Fruit fly (Drosophila melanogaster) whole organism, embryonic: ENCODE measurements around the gene AIMP2.
A peak's percentile ranks its signal among the peaks of the same experiment; 100 is the strongest.

ENCODE experiments used
- ATbp ChIP-seq: fragments of 200-800 bp; sonication (Bioruptor generic); optimal IDR thresholded peaks from 2 replicates; lab custom pipeline; 2017; ENCODE audit warnings: missing biosample characterization, mild to moderate bottlenecking, missing genetic modification characterization, missing genetic modification reagents
- Ada2b ChIP-seq: fragments of 200-800 bp; sonication (Bioruptor generic); IDR thresholded peaks from 2 replicates; pipeline ENCODE4 v1.3.6; 2022; ENCODE audit warnings: missing biosample characterization, missing genetic modification characterization
- Antp ChIP-seq: fragments of 200-800 bp; sonication (Bioruptor generic); optimal IDR thresholded peaks from 3 replicates; lab custom pipeline; 2016; ENCODE audit warnings: missing biosample characterization, missing genetic modification characterization
- Atf6 ChIP-seq: fragments of 200-800 bp; sonication (Bioruptor generic); IDR thresholded peaks from 2 replicates; pipeline ENCODE4 v1.3.6; 2022; ENCODE audit warnings: missing biosample characterization, missing genetic modification characterization
- CG11093 ChIP-seq: fragments of 200-800 bp; sonication (Bioruptor generic); IDR thresholded peaks from 3 replicates; pipeline ENCODE4 v1.3.6; 2022; ENCODE audit warnings: missing biosample characterization, missing genetic modification characterization
- CG11696 ChIP-seq: fragments of 200-800 bp; sonication (Bioruptor generic); IDR thresholded peaks from 2 replicates; pipeline ENCODE4 v1.3.6; 2022; ENCODE audit warnings: missing biosample characterization, missing genetic modification characterization
- CG12219 ChIP-seq: fragments of 200-800 bp; sonication (Bioruptor generic); optimal IDR thresholded peaks from 3 replicates; lab custom pipeline; 2018; ENCODE audit warnings: missing biosample characterization, mild to moderate bottlenecking, missing genetic modification characterization
- CG12659 ChIP-seq: fragments of 200-800 bp; sonication (Bioruptor generic); optimal IDR thresholded peaks from 3 replicates; lab custom pipeline; 2017; ENCODE audit warnings: mild to moderate bottlenecking, missing biosample characterization, missing genetic modification reagents, missing genetic modification characterization
- CG13624 ChIP-seq: fragments of 200-800 bp; sonication (Bioruptor generic); optimal IDR thresholded peaks from 2 replicates; lab custom pipeline; 2016; ENCODE audit warnings: missing biosample characterization, missing genetic modification characterization
- CG15601 ChIP-seq: fragments of 200-800 bp; sonication (Bioruptor generic); optimal IDR thresholded peaks from 3 replicates; lab custom pipeline; 2019; ENCODE audit warnings: missing biosample characterization, mild to moderate bottlenecking, missing genetic modification characterization, moderate library complexity
- CG17359 ChIP-seq: fragments of 200-800 bp; sonication (Bioruptor generic); optimal IDR thresholded peaks from 3 replicates; lab custom pipeline; 2018; ENCODE audit warnings: missing biosample characterization, mild to moderate bottlenecking, missing genetic modification characterization, moderate library complexity
- CG1832 ChIP-seq: fragments of 200-800 bp; sonication (Bioruptor generic); optimal IDR thresholded peaks from 2 replicates; lab custom pipeline; 2017; ENCODE audit warnings: missing biosample characterization, mild to moderate bottlenecking, missing genetic modification characterization, inconsistent platforms
- CG18764 ChIP-seq: fragments of 200-800 bp; sonication (Bioruptor generic); optimal IDR thresholded peaks from 3 replicates; lab custom pipeline; 2016; ENCODE audit warnings: missing biosample characterization, missing genetic modification characterization
- CG2712 ChIP-seq: fragments of 200-800 bp; optimal IDR thresholded peaks from 3 replicates; lab custom pipeline; 2019; ENCODE audit warnings: missing biosample characterization, mild to moderate bottlenecking, missing genetic modification characterization, moderate library complexity
- CG31224 ChIP-seq: fragments of 200-800 bp; sonication (Bioruptor generic); IDR thresholded peaks from 2 replicates; pipeline ENCODE4 v1.3.6; 2022; ENCODE audit warnings: missing biosample characterization, missing genetic modification characterization
- CG31388 ChIP-seq: fragments of 200-800 bp; sonication (Bioruptor generic); optimal IDR thresholded peaks from 2 replicates; lab custom pipeline; 2016; ENCODE audit warnings: missing biosample characterization, missing genetic modification characterization
- CG3163 ChIP-seq: fragments of 200-800 bp; sonication (Bioruptor generic); optimal IDR thresholded peaks from 3 replicates; lab custom pipeline; 2016; ENCODE audit warnings: missing biosample characterization, missing genetic modification characterization
- CG32767 ChIP-seq: fragments of 200-800 bp; sonication (Bioruptor generic); IDR thresholded peaks from 2 replicates; pipeline ENCODE4 v1.3.6; 2022; ENCODE audit warnings: missing biosample characterization, missing genetic modification characterization
- CG32772 ChIP-seq: fragments of 200-800 bp; sonication (Bioruptor generic); IDR thresholded peaks from 2 replicates; pipeline ENCODE4 v1.3.6; 2022; ENCODE audit warnings: missing biosample characterization, missing genetic modification characterization
- CG3281 ChIP-seq: fragments of 200-800 bp; sonication (Bioruptor generic); optimal IDR thresholded peaks from 3 replicates; lab custom pipeline; 2017; ENCODE audit warnings: missing biosample characterization, mild to moderate bottlenecking, missing genetic modification characterization
- CG4360 ChIP-seq: fragments of 200-800 bp; sonication (Bioruptor generic); IDR thresholded peaks from 2 replicates; pipeline ENCODE4 v1.3.6; 2022; ENCODE audit warnings: missing biosample characterization, missing genetic modification characterization
- CG4854 ChIP-seq: fragments of 200-800 bp; sonication (Bioruptor generic); optimal IDR thresholded peaks from 2 replicates; lab custom pipeline; 2016; ENCODE audit warnings: missing biosample characterization, missing genetic modification characterization, inconsistent platforms
- CG6813 ChIP-seq: fragments of 200-800 bp; sonication (Bioruptor generic); optimal IDR thresholded peaks from 2 replicates; lab custom pipeline; 2017; ENCODE audit warnings: missing biosample characterization, missing genetic modification characterization, mild to moderate bottlenecking, moderate library complexity, missing genetic modification reagents
- Dip2 ChIP-seq: fragments of 200-800 bp; sonication (Bioruptor generic); IDR thresholded peaks from 2 replicates; pipeline ENCODE4 v1.3.6; 2022; ENCODE audit warnings: missing biosample characterization, missing genetic modification characterization
- Doc2 ChIP-seq: fragments of 200-800 bp; sonication (Bioruptor generic); IDR thresholded peaks from 2 replicates; pipeline ENCODE4 v1.3.6; 2022; ENCODE audit warnings: missing biosample characterization, missing genetic modification characterization
- HLH4C ChIP-seq: fragments of 200-800 bp; sonication (Bioruptor generic); IDR thresholded peaks from 3 replicates; pipeline ENCODE4 v1.3.6; 2022; ENCODE audit warnings: missing biosample characterization, missing genetic modification characterization; ENCODE audit not compliant: partially characterized antibody
- Hsf ChIP-seq: fragments of 200-800 bp; sonication (Bioruptor generic); optimal IDR thresholded peaks from 3 replicates; lab custom pipeline; 2016; ENCODE audit warnings: missing biosample characterization, missing genetic modification characterization
- Meics ChIP-seq: fragments of 200-800 bp; sonication (Bioruptor generic); optimal IDR thresholded peaks from 2 replicates; lab custom pipeline; 2017; ENCODE audit warnings: missing biosample characterization, mild to moderate bottlenecking, missing genetic modification characterization
- Opbp ChIP-seq: fragments of 200-800 bp; sonication (Bioruptor generic); IDR thresholded peaks from 3 replicates; pipeline ENCODE4 v1.3.6; 2022; ENCODE audit warnings: missing biosample characterization, missing genetic modification characterization; ENCODE audit not compliant: partially characterized antibody
- Pdp1 ChIP-seq, 2 experiments: fragments of 200-800 bp; sonication (Bioruptor generic); optimal IDR thresholded peaks; 3 replicates each; lab custom pipeline; 2016; ENCODE audit warnings: missing biosample characterization in 2 of 2, missing genetic modification characterization in 2 of 2, mild to moderate bottlenecking in 1 of 2, moderate library complexity in 1 of 2
- Poxn ChIP-seq: fragments of 200-800 bp; sonication (Bioruptor generic); IDR thresholded peaks from 2 replicates; pipeline ENCODE4 v1.3.6; 2022; ENCODE audit warnings: missing biosample characterization, missing genetic modification characterization
- Xbp1 ChIP-seq: fragments of 200-800 bp; sonication (Bioruptor generic); optimal IDR thresholded peaks from 3 replicates; lab custom pipeline; 2016; ENCODE audit warnings: missing biosample characterization, mild to moderate bottlenecking, missing genetic modification characterization
- Xrp1 ChIP-seq: fragments of 200-800 bp; sonication (Bioruptor generic); IDR thresholded peaks from 2 replicates; pipeline ENCODE4 v1.3.6; 2022; ENCODE audit warnings: missing biosample characterization, missing genetic modification characterization
- crc ChIP-seq: fragments of 200-800 bp; sonication (Bioruptor generic); optimal IDR thresholded peaks from 2 replicates; lab custom pipeline; 2016; ENCODE audit warnings: missing biosample characterization, missing genetic modification characterization
- crp ChIP-seq, 2 experiments: fragments of 200-800 bp; sonication (Bioruptor generic); optimal IDR thresholded peaks; 2 replicates in 1 of 2; 3 replicates in 1 of 2; lab custom pipeline; 2017; ENCODE audit warnings: missing biosample characterization in 2 of 2, missing genetic modification characterization in 2 of 2, mild to moderate bottlenecking in 1 of 2, moderate library complexity in 1 of 2
- dmrt99B ChIP-seq: fragments of 200-800 bp; sonication (Bioruptor generic); optimal IDR thresholded peaks from 2 replicates; lab custom pipeline; 2018; ENCODE audit warnings: missing biosample characterization, mild to moderate bottlenecking, missing genetic modification characterization, moderate library complexity
- gsb-n ChIP-seq: fragments of 200-800 bp; sonication (Bioruptor generic); optimal IDR thresholded peaks from 3 replicates; lab custom pipeline; 2018; ENCODE audit warnings: missing biosample characterization, mild to moderate bottlenecking, missing genetic modification characterization
- her ChIP-seq: fragments of 200-800 bp; sonication (Bioruptor generic); optimal IDR thresholded peaks from 2 replicates; lab custom pipeline; 2016; ENCODE audit warnings: missing biosample characterization, missing genetic modification characterization
- inv ChIP-seq: fragments of 200-800 bp; sonication (Bioruptor generic); IDR thresholded peaks from 2 replicates; pipeline ENCODE4 v1.3.6; 2022; ENCODE audit warnings: missing biosample characterization, missing genetic modification characterization; ENCODE audit not compliant: partially characterized antibody
- ken ChIP-seq: fragments of 200-800 bp; sonication (Bioruptor generic); IDR thresholded peaks from 3 replicates; pipeline ENCODE4 v1.3.6; 2022; ENCODE audit warnings: missing biosample characterization, missing genetic modification characterization
- lbe ChIP-seq: fragments of 200-800 bp; sonication (Bioruptor generic); optimal IDR thresholded peaks from 2 replicates; lab custom pipeline; 2016; ENCODE audit warnings: missing biosample characterization, mild to moderate bottlenecking, missing genetic modification characterization
- otp ChIP-seq: fragments of 200-800 bp; sonication (Bioruptor generic); IDR thresholded peaks from 3 replicates; pipeline ENCODE4, ENCODE4 v1.3.6; 2022; ENCODE audit warnings: missing biosample characterization, missing genetic modification characterization
- sens-2 ChIP-seq: fragments of 200-800 bp; sonication (Bioruptor generic); IDR thresholded peaks from 2 replicates; pipeline ENCODE4 v1.3.6; 2022; ENCODE audit warnings: missing biosample characterization, missing genetic modification characterization
- so ChIP-seq: fragments of 200-800 bp; sonication (Bioruptor generic); IDR thresholded peaks from 3 replicates; pipeline ENCODE4 v1.3.6; 2022; ENCODE audit warnings: missing biosample characterization, missing genetic modification characterization
- sob ChIP-seq: fragments of 200-800 bp; sonication (Bioruptor generic); IDR thresholded peaks from 2 replicates; pipeline ENCODE4 v1.3.6; 2022; ENCODE audit warnings: missing biosample characterization, missing genetic modification characterization
- tin ChIP-seq: fragments of 200-800 bp; sonication (Bioruptor generic); optimal IDR thresholded peaks from 3 replicates; lab custom pipeline; 2016; ENCODE audit warnings: missing biosample characterization, missing genetic modification characterization
- tio ChIP-seq: fragments of 200-800 bp; sonication (Bioruptor generic); optimal IDR thresholded peaks from 2 replicates; lab custom pipeline; 2017; ENCODE audit warnings: missing biosample characterization, missing genetic modification characterization, inconsistent platforms
- trem ChIP-seq: fragments of 200-800 bp; optimal IDR thresholded peaks from 3 replicates; lab custom pipeline; 2019; ENCODE audit warnings: missing biosample characterization, mild to moderate bottlenecking, missing genetic modification characterization, moderate library complexity
- z ChIP-seq: fragments of 200-800 bp; sonication (Bioruptor generic); IDR thresholded peaks from 3 replicates; pipeline ENCODE4 v1.3.6; 2022; ENCODE audit warnings: missing biosample characterization, missing genetic modification characterization

Gene AIMP2

dm6 chr3L:15590803-15591597 lies 7.6 kb downstream of the AIMP2 start (continued):
- TF ChIP-seq CG6813 (GFP tag; lab: Kevin White, UChicago) (peak; percentile 46), otp (no peak), CG18764 (no peak), so (GFP tag; lab: Robert Waterston, UW) (no peak; the same call in 2 of the 3 replicates), CG12659 (GFP tag; lab: Kevin White, UChicago) (peak; percentile 15), CG13624 (peak; percentile 2), inv (GFP tag; lab: Robert Waterston, UW) (no peak), tin (GFP tag; lab: Kevin White, UChicago) (no peak), ATbp (GFP tag; lab: Kevin White, UChicago) (peak; percentile 58), CG4360 (GFP tag; lab: Robert Waterston, UW) (peak; percentile 90), sob (GFP tag; lab: Robert Waterston, UW) (0 out of 2 replicates have a peak, but pooled peaks have one; percentile 40), gsb-n (tag; lab: Kevin White, UChicago) (no peak), trem (no peak), Antp (no peak), Xbp1 (GFP tag; lab: Kevin White, UChicago) (no peak), lbe (GFP tag; lab: Kevin White, UChicago) (no peak), Xrp1 (GFP tag; lab: Robert Waterston, UW) (peak; percentile 32; the same call in 1 of the 2 replicates), CG4854 (no peak), Dip2 (GFP tag; lab: Robert Waterston, UW) (no peak), CG2712 (tag; lab: Kevin White, UChicago) (no peak), Atf6 (GFP tag; lab: Robert Waterston, UW) (peak; percentile 59; the same call in 1 of the 2 replicates), Pdp1 (GFP tag; optimal IDR thresholded peaks at IDR 0.05; lab: Kevin White, UChicago) (peak in 1 of 2 experiments; percentile 49), CG11093 (GFP tag; lab: Robert Waterston, UW) (no peak), CG3281 (peak; percentile 39), CG32767 (no peak), Ada2b (GFP tag; lab: Robert Waterston, UW) (peak; percentile 24; the same call in 1 of the 2 replicates), Opbp (no peak), sens-2 (0 out of 2 replicates have a peak, but pooled peaks have one; percentile 15), CG3163 (GFP tag; lab: Kevin White, UChicago) (no peak), HLH4C (GFP tag; lab: Robert Waterston, UW) (no peak), CG15601 (tag; lab: Kevin White, UChicago) (peak; percentile 7), z (GFP tag; lab: Robert Waterston, UW) (0 out of 3 replicates have a peak, but pooled peaks have one; percentile 5), Meics (peak; percentile 19), CG11696 (GFP tag; lab: Robert Waterston, UW) (peak; percentile 85), CG12219 (peak; percentile 4), CG1832 (GFP tag; lab: Kevin White, UChicago) (no peak), CG31388 (no peak), Doc2 (GFP tag; lab: Robert Waterston, UW) (no peak), ken (GFP tag; lab: Robert Waterston, UW) (no peak), CG32772 (GFP tag; lab: Robert Waterston, UW) (no peak), Poxn (GFP tag; lab: Robert Waterston, UW) (no peak), CG31224 (peak; percentile 37), her (GFP tag; lab: Kevin White, UChicago) (peak; percentile 11), Hsf (GFP tag; lab: Kevin White, UChicago) (no peak), tio (GFP tag; lab: Kevin White, UChicago) (no peak), CG17359 (tag; lab: Kevin White, UChicago) (peak; percentile 0), dmrt99B (peak; percentile 38), crp (GFP tag; optimal IDR thresholded peaks at IDR 0.05; lab: Kevin White, UChicago) (no peak), crc (GFP tag; lab: Kevin White, UChicago) (peak; percentile 5)
